Fruit fly (Drosophila melanogaster): Measurements from ENCODE around the gene CG9328.

DNA sequence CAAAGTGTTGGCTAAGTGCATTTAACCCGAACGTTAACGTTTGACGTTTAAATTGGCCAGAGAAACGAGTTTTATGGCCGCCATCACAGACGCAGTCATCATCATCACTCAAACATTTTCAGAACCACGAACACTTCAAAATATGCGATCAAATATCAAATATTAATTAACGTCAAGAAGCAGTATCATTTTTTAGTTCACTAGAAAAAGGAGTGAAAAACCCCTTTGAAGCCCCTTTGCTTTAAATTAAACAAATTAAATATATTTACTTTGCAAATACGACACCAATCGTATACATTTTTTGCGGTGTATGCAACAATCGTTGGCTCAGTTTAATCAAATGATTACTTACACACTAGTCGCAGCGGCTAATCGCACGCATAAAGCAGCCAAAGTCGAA is 46.9 kb downstream of the CG9328 start:
- no peak for TF ChIP-seq CG8478 (optimal IDR thresholded peaks at IDR 0.05)
- TF ChIP-seq CTCF (optimal IDR thresholded peaks at IDR 0.05) = no peak
